Worm (Caenorhabditis elegans) whole organism, midembryonic: ENCODE data around the gene C25G6.3.

Experiments
- T22C8.4 ChIP-seq: fragments of 200-800 bp; sonication (Bioruptor generic); IDR thresholded peaks from 2 replicates; pipeline ENCODE4 v1.3.6; 2022; ENCODE audit warnings: missing genetic modification characterization, missing compliant biosample characterization
- cog-1 ChIP-seq: sonication (generic microtip); optimal IDR thresholded peaks from 2 replicates; lab custom pipeline; 2016; ENCODE audit warnings: missing genetic modification characterization, missing compliant biosample characterization
- flt-1 ChIP-seq: fragments of 200-800 bp; sonication (Bioruptor generic); IDR thresholded peaks from 2 replicates; pipeline ENCODE4 v1.3.6; 2022; ENCODE audit warnings: missing genetic modification characterization, missing compliant biosample characterization
- klf-2 ChIP-seq: fragments of 200-800 bp; sonication (Bioruptor generic); conservative IDR thresholded peaks from 2 replicates; pipeline ENCODE4 v1.3.6; 2022; ENCODE audit warnings: missing genetic modification reagents, missing genetic modification characterization, missing compliant biosample characterization
- med-1 ChIP-seq: sonication (generic microtip); optimal IDR thresholded peaks from 2 replicates; lab custom pipeline; 2017; ENCODE audit warnings: missing genetic modification characterization, mild to moderate bottlenecking, missing compliant biosample characterization, antibody characterized with exemption, missing genetic modification reagents; ENCODE audit not compliant: insufficient read depth
- ref-1 ChIP-seq: fragments of 200-800 bp; sonication (Bioruptor generic); conservative IDR thresholded peaks from 2 replicates; pipeline ENCODE4 v1.3.6; 2022; ENCODE audit warnings: missing genetic modification reagents, missing genetic modification characterization, missing compliant biosample characterization
- tab-1 ChIP-seq: fragments of 200-800 bp; sonication (Bioruptor generic); IDR thresholded peaks from 2 replicates; pipeline ENCODE4 v1.3.6; 2022; ENCODE audit warnings: missing genetic modification characterization, missing compliant biosample characterization
- ztf-23 ChIP-seq: fragments of 200-800 bp; sonication (Bioruptor generic); IDR thresholded peaks from 2 replicates; pipeline ENCODE4 v1.3.6; 2022; ENCODE audit warnings: missing genetic modification reagents, missing genetic modification characterization, missing compliant biosample characterization
- ztf-29 ChIP-seq: fragments of 200-800 bp; sonication (Bioruptor generic); IDR thresholded peaks from 2 replicates; pipeline ENCODE4 v1.3.6; 2022; ENCODE audit warnings: missing genetic modification reagents, missing genetic modification characterization, missing compliant biosample characterization

DNA sequence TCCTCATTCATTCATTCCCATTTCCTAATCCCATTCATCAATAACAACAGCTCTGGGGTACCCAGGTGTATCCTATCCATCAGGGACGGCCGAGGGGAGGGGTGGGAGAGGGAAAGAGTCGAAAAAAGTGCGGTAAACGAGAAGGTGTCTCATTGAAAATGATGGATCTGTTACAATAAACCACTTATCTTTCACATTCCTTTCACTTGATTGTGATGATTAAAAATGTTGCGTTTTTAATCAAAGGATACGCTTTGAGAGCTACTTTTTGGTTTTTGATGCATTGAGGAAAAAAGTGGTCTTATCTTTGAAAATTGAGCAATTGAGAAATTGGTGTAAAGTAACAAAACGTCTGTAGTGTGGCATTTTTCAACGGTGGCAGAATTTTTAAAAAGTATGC, 55.4 kb downstream of the C25G6.3 start:
- TF ChIP-seq ref-1 (GFP tag; lab: Robert Waterston, UW): no peak
- TF ChIP-seq med-1 (GFP tag; lab: Kevin White, UChicago): no peak
- TF ChIP-seq tab-1 (GFP tag; lab: Robert Waterston, UW): no peak
- TF ChIP-seq T22C8.4 (GFP tag; lab: Robert Waterston, UW): no peak
- TF ChIP-seq flt-1 (GFP tag; lab: Robert Waterston, UW): no peak
- TF ChIP-seq klf-2 (GFP tag; lab: Robert Waterston, UW): no peak
- TF ChIP-seq ztf-23 (GFP tag; lab: Robert Waterston, UW): no peak
- no peak for TF ChIP-seq ztf-29
- TF ChIP-seq cog-1 (tag; lab: Kevin White, UChicago): no peak
